Fruit fly (Drosophila melanogaster): Measurements from ENCODE around the gene capt.

The capt gene

DNA sequence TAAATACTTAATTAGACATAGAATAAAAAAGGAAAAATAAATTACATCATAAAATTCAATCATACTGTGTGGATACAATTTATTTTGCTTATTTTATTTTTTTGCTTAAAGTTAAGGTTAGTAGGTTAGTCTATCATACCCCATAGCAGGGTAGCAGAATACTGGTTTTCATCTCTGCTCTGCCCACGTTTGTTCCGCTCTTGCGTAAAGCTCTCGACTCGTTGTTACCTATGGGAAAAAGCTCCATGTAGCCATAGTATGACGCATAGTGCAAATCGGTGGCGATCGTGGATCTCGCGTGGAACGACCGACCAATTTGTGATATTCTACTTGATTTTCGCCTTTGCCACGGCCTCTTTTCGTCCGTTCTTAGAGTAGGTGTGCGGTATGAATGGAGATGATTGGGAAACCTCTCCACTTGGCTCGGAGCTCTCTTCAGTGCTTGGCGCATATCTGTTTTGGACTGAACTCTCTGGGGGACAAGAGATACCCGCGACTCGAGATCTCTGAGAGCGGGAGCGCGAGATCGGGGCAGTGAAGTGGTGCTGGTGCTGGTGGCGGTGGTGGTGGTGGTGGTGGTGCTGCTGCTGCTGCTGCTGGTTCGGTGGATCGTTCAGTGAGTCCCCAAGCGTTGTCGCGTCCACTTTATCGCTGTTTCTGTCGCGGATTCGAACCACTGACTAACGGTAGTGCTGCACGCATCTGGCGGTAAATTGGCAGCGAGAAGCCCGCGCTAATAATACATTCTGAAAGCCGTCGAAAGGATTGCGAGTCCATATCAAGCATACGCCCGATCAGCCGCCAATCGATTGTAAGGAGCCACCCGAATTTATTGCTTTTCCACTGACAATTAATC is 27.8 kb upstream of the capt start, which contains the start of gene CG5001 (continued):
- peak; percentile 57 to 74 for TF ChIP-seq chif (GFP tag; optimal IDR thresholded peaks at IDR 0.05)
- TF ChIP-seq CG13296 (GFP tag; optimal IDR thresholded peaks at IDR 0.05): peak; percentile 88
- peak; percentile 77 to 86 for TF ChIP-seq dpn (GFP tag; optimal IDR thresholded peaks at IDR 0.05)
- TF ChIP-seq CG7372 (GFP tag; IDR thresholded peaks at IDR 0.05): peak; percentile 80
- TF ChIP-seq CG1602 (GFP tag; optimal IDR thresholded peaks at IDR 0.05): peak; percentile 73
- TF ChIP-seq CG6654 (GFP tag; optimal IDR thresholded peaks at IDR 0.05): peak; percentile 47
- peak; percentile 51 for TF ChIP-seq YL-1 (GFP tag; optimal IDR thresholded peaks at IDR 0.05)
- TF ChIP-seq CG1024 (GFP tag; IDR thresholded peaks at IDR 0.05): peak; percentile 79
- TF ChIP-seq dimm (GFP tag; IDR thresholded peaks at IDR 0.05): peak; percentile 39; the same call in 1 of the 2 replicates
- TF ChIP-seq CG7928 (GFP tag; optimal IDR thresholded peaks at IDR 0.05): peak; percentile 37
- no peak for TF ChIP-seq pan (optimal IDR thresholded peaks at IDR 0.05)
- peak in 1 of 2 experiments; percentile 91 for TF ChIP-seq pan (GFP tag; optimal IDR thresholded peaks at IDR 0.05 in 1 of 2, IDR thresholded peaks at IDR 0.05 in 1 of 2)
- peak; percentile 86 for TF ChIP-seq nerfin-1 (tag; optimal IDR thresholded peaks at IDR 0.05)
- peak; percentile 90 for TF ChIP-seq stc (GFP tag; IDR thresholded peaks at IDR 0.05)
- TF ChIP-seq run (tag; optimal IDR thresholded peaks at IDR 0.05): peak; percentile 92
- TF ChIP-seq CG3407 (GFP tag; optimal IDR thresholded peaks at IDR 0.05): no peak
- TF ChIP-seq CG5180 (GFP tag; optimal IDR thresholded peaks at IDR 0.05): peak; percentile 73
- TF ChIP-seq Atf6 (GFP tag; IDR thresholded peaks at IDR 0.05): peak; percentile 88
- peak; percentile 81 for TF ChIP-seq CG10267 (tag; optimal IDR thresholded peaks at IDR 0.05)
- TF ChIP-seq seq (GFP tag; IDR thresholded peaks at IDR 0.05): peak; percentile 61
- no peak for TF ChIP-seq Sin3A (optimal IDR thresholded peaks at IDR 0.05)
- no peak for TF ChIP-seq z (GFP tag; IDR thresholded peaks at IDR 0.05)
- TF ChIP-seq CG2202 (tag; optimal IDR thresholded peaks at IDR 0.05): peak; percentile 68
- TF ChIP-seq CG11504 (tag; optimal IDR thresholded peaks at IDR 0.05): no peak
- no peak for TF ChIP-seq hkb (optimal IDR thresholded peaks at IDR 0.05)
- peak; percentile 87 for TF ChIP-seq hkb (GFP tag; IDR thresholded peaks at IDR 0.05)
- peak; percentile 57 for TF ChIP-seq CG18011 (GFP tag; optimal IDR thresholded peaks at IDR 0.05)
- TF ChIP-seq mam (GFP tag; optimal IDR thresholded peaks at IDR 0.05): peak; percentile 66
- TF ChIP-seq Hr51 (GFP tag; optimal IDR thresholded peaks at IDR 0.05): peak; percentile 24 to 92
- TF ChIP-seq pzg (GFP tag; optimal IDR thresholded peaks at IDR 0.05): peak; percentile 2
- peak; percentile 76 for TF ChIP-seq CG14710 (tag; optimal IDR thresholded peaks at IDR 0.05)
- TF ChIP-seq ato (GFP tag; IDR thresholded peaks at IDR 0.05; ENCODE audit: partially characterized antibody): no peak
- TF ChIP-seq CG9817 (tag; optimal IDR thresholded peaks at IDR 0.05): peak; percentile 79
- TF ChIP-seq CG2712 (tag; optimal IDR thresholded peaks at IDR 0.05): peak; percentile 93
- TF ChIP-seq CG34376 (GFP tag; optimal IDR thresholded peaks at IDR 0.05): peak; percentile 83
- peak; percentile 85 for TF ChIP-seq HHEX (GFP tag; optimal IDR thresholded peaks at IDR 0.05)
- no peak for TF ChIP-seq CG7963 (GFP tag; IDR thresholded peaks at IDR 0.05; ENCODE audit: partially characterized antibody)
- peak; percentile 58 for TF ChIP-seq Mes4 (GFP tag; optimal IDR thresholded peaks at IDR 0.05)
- no peak for TF ChIP-seq scrt (GFP tag; optimal IDR thresholded peaks at IDR 0.05)
- peak; percentile 93 for TF ChIP-seq sens (GFP tag)
- TF ChIP-seq Nf-YA (GFP tag; IDR thresholded peaks at IDR 0.05): peak; percentile 76
- peak; percentile 47; the same call in 1 of the 2 replicates for TF ChIP-seq gt (GFP tag; IDR thresholded peaks at IDR 0.05)
- no peak; the same call in 1 of the 2 replicates for TF ChIP-seq CG31441 (GFP tag; IDR thresholded peaks at IDR 0.05)
- TF ChIP-seq CG6683 (GFP tag; optimal IDR thresholded peaks at IDR 0.05): peak; percentile 83
- peak; percentile 82 for TF ChIP-seq al (GFP tag; IDR thresholded peaks at IDR 0.05)
- peak; percentile 34 for TF ChIP-seq CG8290 (GFP tag; optimal IDR thresholded peaks at IDR 0.05)
- peak in 1 of 2 experiments; percentile 91 for TF ChIP-seq CG8290 (tag; optimal IDR thresholded peaks at IDR 0.05)
- TF ChIP-seq trh (GFP tag; optimal IDR thresholded peaks at IDR 0.05): peak; percentile 29
- peak; percentile 32; the same call in 1 of the 2 replicates for TF ChIP-seq sna (GFP tag; IDR thresholded peaks at IDR 0.05; ENCODE audit: partially characterized antibody)
